Worm (Caenorhabditis elegans) whole organism, L3 larva: ENCODE results near the gene Y27F2A.8.
"Not testable (repeated sequence)": the region's sequence is repeated elsewhere in the genome, so short reads cannot be mapped to it uniquely, and the experiment has no call there.

ENCODE experiments used
- R02D3.7 ChIP-seq: fragments of 150-350 bp; optimal IDR thresholded peaks from 2 replicates; lab custom pipeline; 2014; ENCODE audit warnings: missing biosample characterization, missing genetic modification characterization
- ZK546.5 ChIP-seq: sonication (generic microtip); optimal IDR thresholded peaks from 2 replicates; lab custom pipeline; 2017; ENCODE audit warnings: missing biosample characterization, missing genetic modification characterization
- aly-2 ChIP-seq: fragments of 150-350 bp; optimal IDR thresholded peaks from 2 replicates; lab custom pipeline; 2014; ENCODE audit warnings: missing biosample characterization, missing genetic modification characterization
- ama-1 ChIP-seq: fragments of 150-350 bp; optimal IDR thresholded peaks from 2 replicates; lab custom pipeline; 2018
- ceh-16 ChIP-seq: sonication (generic microtip); optimal IDR thresholded peaks from 2 replicates; lab custom pipeline; 2017; ENCODE audit warnings: missing biosample characterization, missing genetic modification characterization
- ceh-28 ChIP-seq: fragments of 150-350 bp; optimal IDR thresholded peaks from 2 replicates; lab custom pipeline; 2014; ENCODE audit warnings: missing biosample characterization, missing genetic modification reagents, missing genetic modification characterization
- ceh-82 ChIP-seq: fragments of 150-350 bp; optimal IDR thresholded peaks from 2 replicates; lab custom pipeline; 2014; ENCODE audit warnings: missing biosample characterization, missing genetic modification characterization
- ceh-9 ChIP-seq: sonication (generic microtip); optimal IDR thresholded peaks from 2 replicates; lab custom pipeline; 2018; ENCODE audit warnings: missing biosample characterization, missing genetic modification characterization
- daf-12 ChIP-seq: fragments of 150-350 bp; optimal IDR thresholded peaks from 2 replicates; lab custom pipeline; 2014; ENCODE audit warnings: missing biosample characterization, missing genetic modification reagents, missing genetic modification characterization
- egl-5 ChIP-seq: fragments of 150-350 bp; optimal IDR thresholded peaks from 2 replicates; lab custom pipeline; 2017; ENCODE audit warnings: missing biosample characterization, missing genetic modification reagents, missing genetic modification characterization, inconsistent platforms
- elt-1 ChIP-seq: fragments of 150-350 bp; optimal IDR thresholded peaks from 2 replicates; lab custom pipeline; 2014; ENCODE audit warnings: missing biosample characterization, missing genetic modification characterization
- elt-3 ChIP-seq, 3 experiments: fragments of 150-350 bp in 1 of 3; sonication (generic microtip) in 2 of 3; optimal IDR thresholded peaks; 2 replicates in 2 of 3; 4 replicates in 1 of 3; lab custom pipeline; 2014 to 2017; ENCODE audit warnings: missing biosample characterization in 3 of 3, missing genetic modification characterization in 3 of 3
- fkh-10 ChIP-seq: sonication (generic microtip); optimal IDR thresholded peaks from 2 replicates; lab custom pipeline; 2017; ENCODE audit warnings: missing biosample characterization, missing genetic modification reagents, missing genetic modification characterization
- fos-1 ChIP-seq: fragments of 150-350 bp; optimal IDR thresholded peaks from 2 replicates; lab custom pipeline; 2014; ENCODE audit warnings: missing biosample characterization, missing genetic modification characterization
- hmg-11 ChIP-seq: sonication (generic microtip); optimal IDR thresholded peaks from 2 replicates; lab custom pipeline; 2016; ENCODE audit warnings: missing genetic modification characterization, missing compliant biosample characterization
- jun-1 ChIP-seq: fragments of 150-350 bp; optimal IDR thresholded peaks from 2 replicates; lab custom pipeline; 2014; ENCODE audit warnings: missing biosample characterization, missing genetic modification reagents, missing genetic modification characterization
- lin-15B ChIP-seq: fragments of 150-350 bp; optimal IDR thresholded peaks from 2 replicates; lab custom pipeline; 2014; ENCODE audit warnings: missing biosample characterization, missing genetic modification characterization
- lin-39 ChIP-seq: fragments of 150-350 bp; optimal IDR thresholded peaks from 2 replicates; lab custom pipeline; 2018; ENCODE audit warnings: missing biosample characterization, missing genetic modification reagents, missing genetic modification characterization
- lsy-12 ChIP-seq: sonication (generic microtip); optimal IDR thresholded peaks from 2 replicates; lab custom pipeline; 2016; ENCODE audit warnings: mild to moderate bottlenecking, missing genetic modification characterization, missing compliant biosample characterization
- mdl-1 ChIP-seq: fragments of 150-350 bp; optimal IDR thresholded peaks from 2 replicates; lab custom pipeline; 2014; ENCODE audit warnings: missing biosample characterization, missing genetic modification characterization
- nfya-1 ChIP-seq: sonication (generic microtip); optimal IDR thresholded peaks from 2 replicates; lab custom pipeline; 2017; ENCODE audit warnings: missing genetic modification characterization, mild to moderate bottlenecking, missing compliant biosample characterization, antibody characterized with exemption, moderate library complexity; ENCODE audit not compliant: insufficient read depth
- nhr-12 ChIP-seq: fragments of 150-350 bp; optimal IDR thresholded peaks from 2 replicates; lab custom pipeline; 2014; ENCODE audit warnings: missing biosample characterization, missing genetic modification characterization
- nhr-23 ChIP-seq: fragments of 150-350 bp; optimal IDR thresholded peaks from 2 replicates; lab custom pipeline; 2014; ENCODE audit warnings: missing biosample characterization, missing genetic modification reagents, missing genetic modification characterization
- nhr-237 ChIP-seq: fragments of 150-350 bp; optimal IDR thresholded peaks from 2 replicates; lab custom pipeline; 2014; ENCODE audit warnings: missing biosample characterization, missing genetic modification characterization
- nhr-28 ChIP-seq: fragments of 150-350 bp; optimal IDR thresholded peaks from 2 replicates; lab custom pipeline; 2014; ENCODE audit warnings: missing biosample characterization, missing genetic modification characterization
- nhr-43 ChIP-seq: sonication (generic microtip); optimal IDR thresholded peaks from 2 replicates; lab custom pipeline; 2016; ENCODE audit warnings: mild to moderate bottlenecking, missing genetic modification characterization, missing compliant biosample characterization; ENCODE audit not compliant: poor library complexity, severe bottlenecking
- nhr-76 ChIP-seq: fragments of 150-350 bp; sonication (generic microtip); optimal IDR thresholded peaks from 5 replicates; lab custom pipeline; 2014; ENCODE audit warnings: missing biosample characterization, missing genetic modification characterization
- nhr-77 ChIP-seq: fragments of 150-350 bp; optimal IDR thresholded peaks from 2 replicates; lab custom pipeline; 2014; ENCODE audit warnings: missing biosample characterization, missing genetic modification characterization
- sea-2 ChIP-seq: fragments of 150-350 bp; sonication (generic microtip); optimal IDR thresholded peaks from 4 replicates; lab custom pipeline; 2014; ENCODE audit warnings: missing biosample characterization, missing genetic modification reagents, missing genetic modification characterization
- skn-1 ChIP-seq: fragments of 150-350 bp; optimal IDR thresholded peaks from 2 replicates; lab custom pipeline; 2014; ENCODE audit warnings: missing biosample characterization, missing genetic modification characterization
- snpc-4 ChIP-seq: fragments of 150-350 bp; optimal IDR thresholded peaks from 2 replicates; lab custom pipeline; 2014; ENCODE audit warnings: missing biosample characterization, missing genetic modification characterization
- tbx-2 ChIP-seq: sonication (generic microtip); optimal IDR thresholded peaks from 2 replicates; lab custom pipeline; 2016; ENCODE audit warnings: mild to moderate bottlenecking, missing genetic modification characterization, missing compliant biosample characterization
- unc-39 ChIP-seq: sonication (generic microtip); optimal IDR thresholded peaks from 4 replicates; lab custom pipeline; 2017; ENCODE audit warnings: missing biosample characterization, missing genetic modification characterization
- unc-62 ChIP-seq: fragments of 150-350 bp; sonication (generic microtip); optimal IDR thresholded peaks from 4 replicates; lab custom pipeline; 2014; ENCODE audit warnings: missing biosample characterization, missing genetic modification reagents, missing genetic modification characterization
- zag-1 ChIP-seq: fragments of 150-350 bp; optimal IDR thresholded peaks from 2 replicates; lab custom pipeline; 2014; ENCODE audit warnings: missing biosample characterization, missing genetic modification characterization
- ztf-4 ChIP-seq: fragments of 150-350 bp; optimal IDR thresholded peaks from 2 replicates; lab custom pipeline; 2014; ENCODE audit warnings: missing biosample characterization, missing genetic modification characterization

The Y27F2A.8 gene

ce11 chrII:3198998-3199397, 15.4 kb downstream of the Y27F2A.8 start, which contains the start of gene sri-51:
TSS of gene sri-51 (minus strand) at chrII:3199098.
- no peak for TF ChIP-seq elt-3 (tag; optimal IDR thresholded peaks at IDR 0.05; lab: Kevin White, UChicago)
- no peak for TF ChIP-seq unc-62 (GFP tag; lab: Kevin White, UChicago)
- no peak for TF ChIP-seq nfya-1
- no peak for TF ChIP-seq hmg-11 (tag; lab: Kevin White, UChicago)
- TF ChIP-seq unc-39 (tag; lab: Kevin White, UChicago): no peak
- no peak for TF ChIP-seq lsy-12 (tag; lab: Kevin White, UChicago)
- no peak for TF ChIP-seq ceh-28 (tag; lab: Kevin White, UChicago)
- TF ChIP-seq ztf-4 (tag; lab: Kevin White, UChicago): no peak
- no peak for TF ChIP-seq skn-1 (tag; lab: Kevin White, UChicago)
- TF ChIP-seq ceh-82: no peak
- TF ChIP-seq nhr-43 (tag; lab: Kevin White, UChicago): no peak

DNA sequence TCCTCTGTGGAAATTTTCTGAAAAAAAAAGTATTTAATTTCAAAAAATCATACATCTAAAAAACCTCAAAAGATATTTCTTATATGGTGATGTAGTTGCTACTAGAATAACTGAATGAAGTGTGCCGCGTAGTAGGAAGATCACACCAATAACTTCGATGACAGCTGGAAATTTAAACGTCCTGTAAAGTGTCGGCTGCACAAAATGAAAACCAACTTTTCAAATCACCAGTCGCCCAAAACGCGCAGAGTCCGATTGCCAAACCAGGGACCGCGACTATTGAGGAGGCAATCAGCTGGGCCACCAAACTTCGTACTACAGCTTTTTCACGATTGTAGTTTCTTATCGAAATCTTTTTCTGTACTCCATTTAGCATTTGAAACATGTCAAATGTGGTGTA, 17.7 kb downstream of the Y27F2A.8 start, which contains the start of gene sri-48:
sri-48 (minus strand) TSS at position 101 of the 400 bp plus-strand sequence.
- not testable (repeated sequence) for TF ChIP-seq ceh-16 (tag; lab: Kevin White, UChicago); fkh-10 (GFP tag; lab: Kevin White, UChicago); lsy-12 (tag; lab: Kevin White, UChicago)

DNA sequence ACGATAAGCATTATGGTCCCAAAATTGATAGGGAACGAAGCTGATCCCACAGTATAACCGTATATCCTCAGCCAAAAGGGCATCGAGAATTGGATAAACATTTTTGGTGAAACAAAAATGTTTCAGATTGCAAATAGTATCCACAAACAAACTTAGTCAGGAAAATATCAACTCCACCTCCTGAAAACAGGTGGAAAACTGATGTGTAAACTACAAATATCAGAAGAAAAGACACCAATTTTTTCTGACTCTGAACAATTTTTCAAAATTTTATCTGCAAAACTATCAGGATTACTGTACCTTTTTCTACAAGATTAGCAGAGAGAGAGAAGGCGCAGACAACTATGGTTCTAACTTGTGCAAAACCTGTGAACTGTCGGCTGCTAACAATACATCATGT, 18.9 kb downstream of the Y27F2A.8 start, which contains the start of gene sri-53:
sri-53 (minus strand) TSS at position 101 of the 400 bp plus-strand sequence.
- TF ChIP-seq unc-39 (tag; lab: Kevin White, UChicago): no peak
- TF ChIP-seq egl-5 (tag; lab: Kevin White, UChicago): no peak
- no peak for TF ChIP-seq nhr-43 (tag; lab: Kevin White, UChicago)
- TF ChIP-seq nhr-77 (tag; lab: Kevin White, UChicago): no peak

DNA sequence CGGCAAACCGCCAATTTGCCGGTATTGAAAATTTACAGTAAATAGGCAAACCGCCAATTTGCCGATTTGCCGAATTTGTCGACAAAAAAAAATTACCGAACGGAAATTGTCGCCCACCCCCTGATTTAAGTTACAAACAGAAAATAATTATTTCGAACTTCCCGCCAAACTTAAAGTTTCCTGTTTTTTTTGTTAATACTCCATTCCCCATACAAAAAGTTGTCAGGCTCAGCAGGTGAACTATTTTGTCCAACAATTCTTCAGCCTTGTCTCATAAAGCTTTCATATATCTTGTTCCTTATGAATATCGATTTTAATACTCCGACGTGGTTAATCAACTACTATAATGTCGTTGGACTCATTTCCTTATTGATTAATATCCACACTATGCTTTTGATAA, 19.8 kb downstream of the Y27F2A.8 start, which contains the start of gene sri-50:
sri-50 (plus strand) TSS at position 301 of the 400 bp plus-strand sequence.
- TF ChIP-seq R02D3.7 (tag; lab: Kevin White, UChicago) (no peak), elt-1 (tag; lab: Kevin White, UChicago) (no peak), fkh-10 (GFP tag; lab: Kevin White, UChicago) (no peak), ceh-16 (tag; lab: Kevin White, UChicago) (no peak), lin-39 (tag; lab: Kevin White, UChicago) (no peak), lin-15B (tag; lab: Kevin White, UChicago) (no peak)

- TF ChIP-seq tbx-2 (tag; lab: Kevin White, UChicago) (no peak), nhr-28 (no peak), ama-1 (lab: Kevin White, UChicago) (no peak), lsy-12 (tag; lab: Kevin White, UChicago) (no peak), hmg-11 (tag; lab: Kevin White, UChicago) (no peak), elt-3 (tag; optimal IDR thresholded peaks at IDR 0.05; lab: Kevin White, UChicago) (no peak), ceh-82 (no peak), ceh-16 (tag; lab: Kevin White, UChicago) (no peak), snpc-4 (tag; lab: Kevin White, UChicago) (no peak), jun-1 (no peak), zag-1 (tag; lab: Kevin White, UChicago) (no peak), nhr-12 (tag; lab: Kevin White, UChicago) (no peak), daf-12 (tag; lab: Kevin White, UChicago) (no peak), unc-39 (tag; lab: Kevin White, UChicago) (no peak)
Measured at ce11 chrII:3206423-3206989, 22.9 kb downstream of the Y27F2A.8 start, which contains the start of the genes ZC239.20 and ZC239.21. TSS of gene ZC239.20 (minus strand) at chrII:3206523. TSS of gene ZC239.21 (plus strand) at chrII:3206939.

- TF ChIP-seq nhr-12 (tag; lab: Kevin White, UChicago) (no peak), egl-5 (tag; lab: Kevin White, UChicago) (no peak), mdl-1 (tag; lab: Kevin White, UChicago) (no peak), nhr-28 (no peak), ZK546.5 (tag; lab: Kevin White, UChicago) (no peak), ceh-9 (tag; lab: Kevin White, UChicago) (no peak), aly-2 (no peak), nhr-237 (no peak), hmg-11 (tag; lab: Kevin White, UChicago) (no peak), unc-39 (tag; lab: Kevin White, UChicago) (no peak), nhr-23 (tag; lab: Kevin White, UChicago) (no peak), sea-2 (GFP tag; lab: Kevin White, UChicago) (no peak), nfya-1 (no peak), unc-62 (GFP tag; lab: Kevin White, UChicago) (no peak), nhr-76 (tag; lab: Kevin White, UChicago) (no peak), nhr-77 (tag; lab: Kevin White, UChicago) (no peak), lin-15B (tag; lab: Kevin White, UChicago) (no peak), fos-1 (no peak)
Measured at ce11 chrII:3208679-3209078, 25.1 kb downstream of the Y27F2A.8 start, which contains the start of gene sdz-35. TSS of gene sdz-35 (minus strand) at chrII:3208779.
